Worm (Caenorhabditis elegans) whole organism, L2 larva: Measurements from ENCODE around the gene F44F4.15.

Source experiments
- F13H6.1 ChIP-seq: sonication (generic microtip); optimal IDR thresholded peaks from 2 replicates; lab custom pipeline; 2016; ENCODE audit warnings: missing genetic modification characterization, missing compliant biosample characterization
- R02D3.7 ChIP-seq: fragments of 150-350 bp; optimal IDR thresholded peaks from 2 replicates; lab custom pipeline; 2014; ENCODE audit warnings: missing biosample characterization, missing genetic modification characterization
- ZK546.5 ChIP-seq: sonication (generic microtip); optimal IDR thresholded peaks from 2 replicates; lab custom pipeline; 2017; ENCODE audit warnings: missing biosample characterization, missing genetic modification characterization
- aly-2 ChIP-seq: fragments of 150-350 bp; optimal IDR thresholded peaks from 2 replicates; lab custom pipeline; 2014; ENCODE audit warnings: missing biosample characterization, missing genetic modification characterization
- blmp-1 ChIP-seq: sonication (generic microtip); optimal IDR thresholded peaks from 2 replicates; lab custom pipeline; 2017; ENCODE audit warnings: missing genetic modification characterization, mild to moderate bottlenecking, missing compliant biosample characterization, antibody characterized with exemption, moderate library complexity; ENCODE audit not compliant: insufficient read depth
- ceh-16 ChIP-seq: fragments of 150-350 bp; optimal IDR thresholded peaks from 2 replicates; lab custom pipeline; 2014; ENCODE audit warnings: missing biosample characterization, missing genetic modification characterization
- ceh-82 ChIP-seq: fragments of 150-350 bp; optimal IDR thresholded peaks from 2 replicates; lab custom pipeline; 2014; ENCODE audit warnings: missing biosample characterization, missing genetic modification characterization
- dmd-4 ChIP-seq: sonication (generic microtip); optimal IDR thresholded peaks from 2 replicates; lab custom pipeline; 2017; ENCODE audit warnings: missing biosample characterization, missing genetic modification characterization
- fos-1 ChIP-seq: fragments of 150-350 bp; optimal IDR thresholded peaks from 2 replicates; lab custom pipeline; 2014; ENCODE audit warnings: missing biosample characterization, missing genetic modification characterization
- gmeb-1 ChIP-seq: fragments of 150-350 bp; optimal IDR thresholded peaks from 2 replicates; lab custom pipeline; 2014; ENCODE audit warnings: missing biosample characterization, missing genetic modification characterization
- lin-11 ChIP-seq: fragments of 150-350 bp; sonication (generic microtip); optimal IDR thresholded peaks from 2 replicates; lab custom pipeline; 2014; ENCODE audit warnings: missing biosample characterization, missing genetic modification characterization, inconsistent platforms, mixed read lengths
- lin-13 ChIP-seq: fragments of 150-350 bp; optimal IDR thresholded peaks from 2 replicates; lab custom pipeline; 2014; ENCODE audit warnings: missing biosample characterization, missing genetic modification reagents, missing genetic modification characterization
- lin-39 ChIP-seq: fragments of 150-350 bp; optimal IDR thresholded peaks from 2 replicates; lab custom pipeline; 2014; ENCODE audit warnings: missing biosample characterization, missing genetic modification reagents, missing genetic modification characterization
- lsy-2 ChIP-seq, 2 experiments: fragments of 150-350 bp in 1 of 2; sonication (generic microtip) in 1 of 2; optimal IDR thresholded peaks; 2 replicates each; lab custom pipeline; 2014 to 2017; ENCODE audit warnings: missing biosample characterization in 2 of 2, missing genetic modification characterization in 2 of 2
- mab-5 ChIP-seq: fragments of 150-350 bp; optimal IDR thresholded peaks from 2 replicates; lab custom pipeline; 2014; ENCODE audit warnings: missing biosample characterization, missing genetic modification characterization
- mbf-1 ChIP-seq: sonication (generic microtip); optimal IDR thresholded peaks from 2 replicates; lab custom pipeline; 2017; ENCODE audit warnings: missing biosample characterization, missing genetic modification characterization
- mdl-1 ChIP-seq, 2 experiments: fragments of 150-350 bp in 1 of 2; sonication (generic microtip) in 1 of 2; optimal IDR thresholded peaks; 2 replicates each; lab custom pipeline; 2017; ENCODE audit warnings: missing biosample characterization in 2 of 2, missing genetic modification characterization in 2 of 2
- nhr-10 ChIP-seq: sonication (generic microtip); optimal IDR thresholded peaks from 2 replicates; lab custom pipeline; 2017; ENCODE audit warnings: missing biosample characterization, missing genetic modification characterization
- nhr-11 ChIP-seq: fragments of 150-350 bp; optimal IDR thresholded peaks from 2 replicates; lab custom pipeline; 2014; ENCODE audit warnings: missing biosample characterization, missing genetic modification characterization
- nhr-12 ChIP-seq: fragments of 150-350 bp; optimal IDR thresholded peaks from 2 replicates; lab custom pipeline; 2014; ENCODE audit warnings: missing biosample characterization, missing genetic modification characterization
- nhr-129 ChIP-seq: fragments of 150-350 bp; optimal IDR thresholded peaks from 2 replicates; lab custom pipeline; 2014; ENCODE audit warnings: missing biosample characterization, missing genetic modification characterization
- nhr-21 ChIP-seq: fragments of 150-350 bp; optimal IDR thresholded peaks from 2 replicates; lab custom pipeline; 2014; ENCODE audit warnings: missing biosample characterization, missing genetic modification characterization
- nhr-237 ChIP-seq: fragments of 150-350 bp; optimal IDR thresholded peaks from 2 replicates; lab custom pipeline; 2014; ENCODE audit warnings: missing biosample characterization, missing genetic modification characterization
- nhr-25 ChIP-seq: fragments of 150-350 bp; sonication (generic microtip); optimal IDR thresholded peaks from 3 replicates; lab custom pipeline; 2014; ENCODE audit warnings: missing biosample characterization, missing genetic modification characterization
- nhr-77 ChIP-seq: fragments of 150-350 bp; optimal IDR thresholded peaks from 2 replicates; lab custom pipeline; 2014; ENCODE audit warnings: missing biosample characterization, missing genetic modification characterization
- sem-4 ChIP-seq: fragments of 150-350 bp; optimal IDR thresholded peaks from 2 replicates; lab custom pipeline; 2014; ENCODE audit warnings: missing biosample characterization, missing genetic modification reagents, missing genetic modification characterization
- sma-3 ChIP-seq: sonication (generic microtip); optimal IDR thresholded peaks from 2 replicates; lab custom pipeline; 2016; ENCODE audit warnings: missing genetic modification reagents, missing genetic modification characterization, missing compliant biosample characterization
- sma-9 ChIP-seq, 2 experiments: fragments of 150-350 bp in 1 of 2; sonication (generic microtip) in 1 of 2; optimal IDR thresholded peaks; 2 replicates each; lab custom pipeline; 2014 to 2016; ENCODE audit warnings: missing genetic modification characterization in 2 of 2, mild to moderate bottlenecking in 1 of 2, missing biosample characterization in 1 of 2, missing compliant biosample characterization in 1 of 2, missing genetic modification reagents in 1 of 2, moderate library complexity in 1 of 2
- snpc-4 ChIP-seq: fragments of 150-350 bp; optimal IDR thresholded peaks from 2 replicates; lab custom pipeline; 2014; ENCODE audit warnings: missing biosample characterization, missing genetic modification characterization
- unc-39 ChIP-seq: fragments of 150-350 bp; optimal IDR thresholded peaks from 2 replicates; lab custom pipeline; 2014; ENCODE audit warnings: missing biosample characterization, missing genetic modification characterization
- unc-55 ChIP-seq: fragments of 150-350 bp; sonication (generic microtip); optimal IDR thresholded peaks from 3 replicates; lab custom pipeline; 2014; ENCODE audit warnings: missing biosample characterization, missing genetic modification reagents, missing genetic modification characterization
- zag-1 ChIP-seq: fragments of 150-350 bp; optimal IDR thresholded peaks from 2 replicates; lab custom pipeline; 2014; ENCODE audit warnings: missing biosample characterization, missing genetic modification characterization
- ztf-1 ChIP-seq: fragments of 200-800 bp; sonication (Bioruptor generic); conservative IDR thresholded peaks from 2 replicates; pipeline ENCODE4 v1.3.6; 2022; ENCODE audit warnings: missing genetic modification characterization, missing compliant biosample characterization
- ztf-11 ChIP-seq: sonication (generic microtip); optimal IDR thresholded peaks from 2 replicates; lab custom pipeline; 2017; ENCODE audit warnings: missing biosample characterization, missing genetic modification characterization
- ztf-4 ChIP-seq: fragments of 150-350 bp; optimal IDR thresholded peaks from 2 replicates; lab custom pipeline; 2014; ENCODE audit warnings: missing biosample characterization, missing genetic modification characterization

The F44F4.15 gene

DNA sequence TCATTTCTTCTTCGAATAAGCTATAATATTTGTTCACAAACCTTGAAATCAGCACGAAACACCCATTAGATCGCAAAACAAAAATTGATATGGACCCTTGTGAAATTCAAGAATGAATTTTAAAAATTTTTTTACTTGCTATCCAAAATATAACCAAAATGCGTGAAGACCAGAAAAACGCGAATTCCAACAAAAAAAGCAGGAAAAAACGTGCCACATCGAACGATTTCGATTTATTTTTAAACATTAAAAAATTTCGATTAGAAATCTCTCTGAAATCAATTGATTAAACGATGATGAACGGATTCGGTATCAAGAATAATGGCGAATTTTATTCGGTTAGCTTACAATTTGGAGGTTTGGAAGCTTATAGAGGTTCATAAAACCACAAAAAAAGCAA lies 32.9 kb downstream of the F44F4.15 start, which contains the start of the genes tceb-3 and gskl-1:
TSS of gene tceb-3 (minus strand) at position 101 of the 400 bp plus-strand sequence.
TSS of gene gskl-1 (plus strand) at position 243 of the 400 bp plus-strand sequence.
- TF ChIP-seq mab-5 (tag; lab: Kevin White, UChicago) = no peak
- TF ChIP-seq fos-1 (tag; lab: Kevin White, UChicago) = no peak
- no peak for TF ChIP-seq ceh-16 (tag; lab: Kevin White, UChicago)
- TF ChIP-seq sem-4 (tag; lab: Kevin White, UChicago) = no peak
- no peak for TF ChIP-seq nhr-10 (tag; lab: Kevin White, UChicago)
- no peak for TF ChIP-seq dmd-4 (tag; lab: Kevin White, UChicago)
- no peak for TF ChIP-seq lsy-2 (tag; optimal IDR thresholded peaks at IDR 0.05; lab: Kevin White, UChicago)
- TF ChIP-seq lin-11 (tag; lab: Kevin White, UChicago) = no peak
- TF ChIP-seq nhr-12 = no peak
- TF ChIP-seq nhr-11 (tag; lab: Kevin White, UChicago) = no peak
- TF ChIP-seq mbf-1 (tag; lab: Kevin White, UChicago) = no peak
- no peak for TF ChIP-seq ztf-4 (tag; lab: Kevin White, UChicago)
- no peak for TF ChIP-seq ceh-82 (tag; lab: Kevin White, UChicago)
- no peak for TF ChIP-seq R02D3.7
- TF ChIP-seq nhr-21 (tag; lab: Kevin White, UChicago) = no peak
- no peak for TF ChIP-seq nhr-25 (tag; lab: Kevin White, UChicago)
- no peak for TF ChIP-seq snpc-4
- TF ChIP-seq nhr-77 (tag; lab: Kevin White, UChicago) = no peak
- no peak for TF ChIP-seq lin-39
- TF ChIP-seq ZK546.5 (tag; lab: Kevin White, UChicago) = no peak

ce11 chrII:10948236-10949025 lies 34.0 kb downstream of the F44F4.15 start:
- no peak for TF ChIP-seq mbf-1 (tag; lab: Kevin White, UChicago)
- TF ChIP-seq ceh-82 (tag; lab: Kevin White, UChicago) = no peak
- no peak for TF ChIP-seq aly-2 (tag; lab: Kevin White, UChicago)
- no peak for TF ChIP-seq mdl-1 (tag; optimal IDR thresholded peaks at IDR 0.05; lab: Kevin White, UChicago)
- no peak for TF ChIP-seq nhr-12
- no peak for TF ChIP-seq blmp-1
- TF ChIP-seq lin-13 (GFP tag; lab: Kevin White, UChicago) = no peak
- no peak for TF ChIP-seq ZK546.5 (tag; lab: Kevin White, UChicago)
- TF ChIP-seq nhr-25 (tag; lab: Kevin White, UChicago) = no peak
- no peak for TF ChIP-seq nhr-77 (tag; lab: Kevin White, UChicago)
- no peak for TF ChIP-seq sma-9 (GFP tag; optimal IDR thresholded peaks at IDR 0.05; lab: Kevin White, UChicago)
- TF ChIP-seq sma-9 (tag; optimal IDR thresholded peaks at IDR 0.05; lab: Kevin White, UChicago) = no peak
- TF ChIP-seq ztf-1 (GFP tag; lab: Robert Waterston, UW) = no peak
- no peak for TF ChIP-seq unc-39 (tag; lab: Kevin White, UChicago)
- no peak for TF ChIP-seq nhr-129
- no peak for TF ChIP-seq dmd-4 (tag; lab: Kevin White, UChicago)
- no peak for TF ChIP-seq ceh-16 (tag; lab: Kevin White, UChicago)
- no peak for TF ChIP-seq ztf-4 (tag; lab: Kevin White, UChicago)
- TF ChIP-seq, all 48 proteins: peak for 0

DNA sequence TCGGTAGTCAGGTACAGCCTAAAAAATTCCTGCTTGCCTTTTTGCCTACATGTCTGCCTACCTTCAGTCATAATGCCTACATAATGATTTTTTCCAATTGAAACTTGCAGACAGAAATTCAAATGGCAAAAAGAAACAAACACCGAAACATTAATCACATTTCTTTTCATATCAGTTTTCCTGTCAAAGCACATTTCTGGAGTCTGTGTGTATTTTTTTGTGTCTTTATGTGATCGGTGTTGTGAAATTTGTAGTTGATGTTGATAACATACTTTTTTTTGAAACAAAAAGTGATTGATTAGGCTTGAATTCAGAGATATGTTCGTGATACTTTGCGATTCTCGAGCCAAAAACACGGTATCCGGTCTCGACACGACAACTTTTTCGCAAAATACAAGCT lies 34.9 kb downstream of the F44F4.15 start:
- TF ChIP-seq sma-3 (GFP tag; lab: Kevin White, UChicago) (no peak), unc-55 (no peak), ztf-11 (no peak), lin-39 (no peak), gmeb-1 (tag; lab: Kevin White, UChicago) (no peak), F13H6.1 (tag; lab: Kevin White, UChicago) (no peak), nhr-237 (tag; lab: Kevin White, UChicago) (no peak), ceh-82 (tag; lab: Kevin White, UChicago) (no peak), lin-11 (tag; lab: Kevin White, UChicago) (no peak), ztf-4 (tag; lab: Kevin White, UChicago) (no peak), sma-9 (GFP tag; optimal IDR thresholded peaks at IDR 0.05; lab: Kevin White, UChicago) (no peak), sma-9 (tag; optimal IDR thresholded peaks at IDR 0.05; lab: Kevin White, UChicago) (no peak), zag-1 (tag; lab: Kevin White, UChicago) (no peak)
